Worm (Caenorhabditis elegans) whole organism, L1 larva: ENCODE data around the gene srv-27.

Experiments used
- C04F5.9 ChIP-seq: sonication (generic microtip); optimal IDR thresholded peaks from 2 replicates; lab custom pipeline; 2016; ENCODE audit warnings: missing genetic modification characterization, missing compliant biosample characterization
- C34B4.2 ChIP-seq: sonication (generic microtip); optimal IDR thresholded peaks from 2 replicates; lab custom pipeline; 2017; ENCODE audit warnings: mild to moderate bottlenecking, missing genetic modification characterization, missing compliant biosample characterization
- Y116A8C.19 ChIP-seq: sonication (generic microtip); optimal IDR thresholded peaks from 2 replicates; lab custom pipeline; 2016; ENCODE audit warnings: missing compliant biosample characterization, missing genetic modification characterization, borderline replicate concordance
- ama-1 ChIP-seq: fragments of 150-350 bp; optimal IDR thresholded peaks from 2 replicates; lab custom pipeline; 2014
- blmp-1 ChIP-seq: fragments of 150-350 bp; optimal IDR thresholded peaks from 2 replicates; lab custom pipeline; 2014; ENCODE audit warnings: missing biosample characterization, missing genetic modification characterization
- ceh-8 ChIP-seq: fragments of 200-800 bp; sonication (Bioruptor generic); optimal IDR thresholded peaks from 2 replicates; lab custom pipeline; 2018; ENCODE audit warnings: mild to moderate bottlenecking, missing genetic modification characterization, moderate library complexity, missing compliant biosample characterization
- ceh-82 ChIP-seq, 3 experiments: fragments of 150-350 bp in 1 of 3; sonication (generic microtip) in 2 of 3; optimal IDR thresholded peaks; 2 replicates each; lab custom pipeline; 2014 to 2017; ENCODE audit warnings: missing biosample characterization in 3 of 3, missing genetic modification characterization in 3 of 3
- ces-1 ChIP-seq: fragments of 150-350 bp; optimal IDR thresholded peaks from 2 replicates; lab custom pipeline; 2014; ENCODE audit warnings: missing biosample characterization, missing genetic modification reagents, missing genetic modification characterization
- dpl-1 ChIP-seq, 3 experiments: fragments of 150-350 bp in 2 of 3; sonication (generic microtip) in 1 of 3; optimal IDR thresholded peaks; 2 replicates each; lab custom pipeline; 2014 to 2017; ENCODE audit warnings: missing biosample characterization in 3 of 3, missing genetic modification characterization in 3 of 3, missing genetic modification reagents in 3 of 3
- efl-1 ChIP-seq, 4 experiments: fragments of 150-350 bp; optimal IDR thresholded peaks in 3 of 4; peaks in 1 of 4; 1 replicate in 1 of 4; 2 replicates in 3 of 4; lab custom pipeline; 2014; ENCODE audit warnings: missing biosample characterization in 2 of 4, missing genetic modification characterization in 2 of 4, missing genetic modification reagents in 2 of 4
- efl-3 ChIP-seq: fragments of 200-800 bp; sonication (Bioruptor generic); optimal IDR thresholded peaks from 2 replicates; lab custom pipeline; 2018; ENCODE audit warnings: mild to moderate bottlenecking, missing genetic modification characterization, missing compliant biosample characterization
- egl-27 ChIP-seq, 2 experiments: fragments of 150-350 bp in 1 of 2; sonication (generic microtip); optimal IDR thresholded peaks; 3 replicates each; lab custom pipeline; 2017 to 2018; ENCODE audit warnings: missing biosample characterization in 2 of 2, missing genetic modification characterization in 2 of 2, missing genetic modification reagents in 2 of 2
- elt-2 ChIP-seq: sonication (generic microtip); optimal IDR thresholded peaks from 2 replicates; lab custom pipeline; 2016; ENCODE audit warnings: missing genetic modification characterization, mild to moderate bottlenecking, inconsistent platforms, missing compliant biosample characterization, missing genetic modification reagents
- fkh-4 ChIP-seq: sonication (generic microtip); optimal IDR thresholded peaks from 2 replicates; lab custom pipeline; 2016; ENCODE audit warnings: missing compliant biosample characterization, missing genetic modification characterization, borderline replicate concordance
- hlh-4 ChIP-seq: sonication (generic microtip); optimal IDR thresholded peaks from 2 replicates; lab custom pipeline; 2016; ENCODE audit warnings: mild to moderate bottlenecking, missing genetic modification characterization, missing compliant biosample characterization
- irx-1 ChIP-seq: sonication (generic microtip); optimal IDR thresholded peaks from 2 replicates; lab custom pipeline; 2016; ENCODE audit warnings: missing genetic modification characterization, missing compliant biosample characterization
- isw-1 ChIP-seq: fragments of 200-800 bp; sonication (Bioruptor generic); IDR thresholded peaks from 2 replicates; pipeline ENCODE4 v1.3.6; 2022; ENCODE audit warnings: missing genetic modification characterization, missing compliant biosample characterization
- lin-13 ChIP-seq: fragments of 150-350 bp; optimal IDR thresholded peaks from 2 replicates; lab custom pipeline; 2014; ENCODE audit warnings: missing biosample characterization, missing genetic modification reagents, missing genetic modification characterization
- lin-14 ChIP-seq: fragments of 200-800 bp; sonication (Bioruptor generic); optimal IDR thresholded peaks from 2 replicates; lab custom pipeline; 2018; ENCODE audit warnings: mild to moderate bottlenecking, missing genetic modification characterization, moderate library complexity, missing compliant biosample characterization
- lin-35 ChIP-seq, 2 experiments: fragments of 150-350 bp; optimal IDR thresholded peaks; 2 replicates each; lab custom pipeline; 2014; ENCODE audit warnings: missing biosample characterization in 2 of 2, missing genetic modification characterization in 2 of 2, missing genetic modification reagents in 2 of 2
- lir-3 ChIP-seq: sonication (generic microtip); optimal IDR thresholded peaks from 2 replicates; lab custom pipeline; 2016; ENCODE audit warnings: mild to moderate bottlenecking, missing genetic modification characterization, moderate library complexity, missing compliant biosample characterization; ENCODE audit not compliant: poor library complexity
- lsy-2 ChIP-seq, 2 experiments: fragments of 150-350 bp; optimal IDR thresholded peaks; 2 replicates each; lab custom pipeline; 2014; ENCODE audit warnings: missing biosample characterization in 2 of 2, missing genetic modification characterization in 2 of 2
- mdl-1 ChIP-seq, 2 experiments: fragments of 150-350 bp; optimal IDR thresholded peaks; 2 replicates each; lab custom pipeline; 2014 to 2017; ENCODE audit warnings: missing biosample characterization in 2 of 2, missing genetic modification characterization in 2 of 2, inconsistent platforms in 1 of 2
- mef-2 ChIP-seq: fragments of 150-350 bp; optimal IDR thresholded peaks from 2 replicates; lab custom pipeline; 2014; ENCODE audit warnings: missing biosample characterization, missing genetic modification characterization
- nhr-19 ChIP-seq: fragments of 200-800 bp; sonication (Bioruptor generic); conservative IDR thresholded peaks from 2 replicates; pipeline ENCODE4 v1.3.6; 2022; ENCODE audit warnings: missing genetic modification characterization, missing compliant biosample characterization
- nhr-237 ChIP-seq: fragments of 150-350 bp; optimal IDR thresholded peaks from 2 replicates; lab custom pipeline; 2014; ENCODE audit warnings: missing biosample characterization, missing genetic modification characterization
- nhr-84 ChIP-seq: sonication (generic microtip); optimal IDR thresholded peaks from 2 replicates; lab custom pipeline; 2017; ENCODE audit warnings: missing biosample characterization, missing genetic modification characterization
- snu-23 ChIP-seq: sonication (generic microtip); optimal IDR thresholded peaks from 2 replicates; lab custom pipeline; 2016; ENCODE audit warnings: missing genetic modification characterization, missing compliant biosample characterization
- sox-4 ChIP-seq: sonication (generic microtip); optimal IDR thresholded peaks from 2 replicates; lab custom pipeline; 2016; ENCODE audit warnings: missing genetic modification characterization, missing compliant biosample characterization
- tlp-1 ChIP-seq: fragments of 150-350 bp; optimal IDR thresholded peaks from 2 replicates; lab custom pipeline; 2014; ENCODE audit warnings: missing biosample characterization, missing genetic modification characterization
- unc-86 ChIP-seq: sonication (generic microtip); optimal IDR thresholded peaks from 2 replicates; lab custom pipeline; 2016; ENCODE audit warnings: missing genetic modification characterization, missing compliant biosample characterization
- unc-98 ChIP-seq: fragments of 200-800 bp; sonication (Bioruptor generic); IDR thresholded peaks from 2 replicates; pipeline ENCODE4 v1.3.6; 2022; ENCODE audit warnings: missing genetic modification characterization, missing compliant biosample characterization
- zag-1 ChIP-seq: fragments of 150-350 bp; optimal IDR thresholded peaks from 2 replicates; lab custom pipeline; 2014; ENCODE audit warnings: missing biosample characterization, missing genetic modification characterization
- zip-4 ChIP-seq: fragments of 200-800 bp; sonication (Bioruptor generic); optimal IDR thresholded peaks from 2 replicates; lab custom pipeline; 2018; ENCODE audit warnings: mild to moderate bottlenecking, missing genetic modification characterization, moderate library complexity, missing compliant biosample characterization

srv-27 gene

DNA sequence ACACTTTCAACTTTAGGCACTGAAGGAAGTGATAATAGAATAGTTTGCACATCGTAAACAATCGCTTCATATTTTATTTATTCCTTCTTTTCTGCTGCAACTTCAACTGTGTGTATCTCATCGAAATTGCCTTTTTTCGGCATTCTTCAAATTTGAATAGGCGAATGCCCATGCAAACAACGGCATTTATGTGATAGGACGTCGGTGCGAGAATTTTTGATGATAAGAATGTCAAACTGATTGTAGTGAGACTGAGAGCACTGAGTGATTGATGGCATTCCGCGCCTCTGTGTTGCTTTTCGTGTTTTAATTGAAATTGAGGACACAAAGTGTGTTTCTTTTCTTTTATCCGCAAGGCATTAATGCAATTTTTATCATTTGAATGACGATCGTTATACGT lies 32.6 kb upstream of the srv-27 start:
- TF ChIP-seq zip-4 (GFP tag; lab: Kevin White, UChicago), result no peak
- TF ChIP-seq lin-13 (GFP tag; lab: Kevin White, UChicago), result no peak
- TF ChIP-seq C04F5.9 (tag; lab: Kevin White, UChicago), result no peak
- TF ChIP-seq lin-14 (GFP tag; lab: Kevin White, UChicago), result peak; percentile 26
- no peak for TF ChIP-seq mef-2 (tag; lab: Kevin White, UChicago)
- TF ChIP-seq elt-2 (tag; lab: Kevin White, UChicago), result peak; percentile 12
- TF ChIP-seq ceh-82 (tag; optimal IDR thresholded peaks at IDR 0.05; lab: Kevin White, UChicago), result no peak

DNA sequence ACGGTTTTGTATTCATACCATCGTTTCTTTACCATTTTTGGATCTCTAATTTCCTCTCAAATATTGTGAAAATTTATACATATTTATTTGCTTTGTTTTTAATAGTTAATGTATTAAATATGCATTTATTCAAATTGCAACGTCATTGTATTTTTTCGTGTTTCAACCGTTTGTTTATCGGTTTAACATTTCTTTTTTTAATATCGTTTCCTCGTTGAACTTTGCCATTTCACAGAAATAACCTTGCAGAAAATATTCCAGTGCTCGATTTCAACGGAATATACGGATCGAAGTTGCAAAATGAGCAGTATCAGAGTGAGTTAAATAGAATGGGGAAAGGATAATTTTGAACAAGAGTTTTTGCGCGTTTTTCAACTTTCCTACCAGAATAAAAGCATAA lies 31.2 kb upstream of the srv-27 start, which contains the start of gene seu-1:
TSS of gene seu-1 (plus strand) at position 301 of the 400 bp plus-strand sequence.
- no peak for TF ChIP-seq C34B4.2
- no peak for TF ChIP-seq efl-1 (optimal IDR thresholded peaks at IDR 0.05; lab: Kevin White, UChicago)
- peak in 1 of 2 experiments; percentile 65 for TF ChIP-seq efl-1 (GFP tag; optimal IDR thresholded peaks at IDR 0.05 in 1 of 2; lab: Kevin White, UChicago)

ce11 chrIV:6328198-6328597 lies 30.0 kb upstream of the srv-27 start:
- no peak for TF ChIP-seq mdl-1 (tag; optimal IDR thresholded peaks at IDR 0.05; lab: Kevin White, UChicago)
- TF ChIP-seq ama-1 (lab: Kevin White, UChicago), result no peak
- TF ChIP-seq hlh-4 (tag; lab: Kevin White, UChicago), result no peak
- TF ChIP-seq sox-4, result no peak
- no peak for TF ChIP-seq dpl-1 (GFP tag; optimal IDR thresholded peaks at IDR 0.05; lab: Kevin White, UChicago)
- no peak for TF ChIP-seq Y116A8C.19 (tag; lab: Kevin White, UChicago)
- no peak for TF ChIP-seq efl-3 (GFP tag; lab: Kevin White, UChicago)
- TF ChIP-seq nhr-84 (tag; lab: Kevin White, UChicago), result no peak
- TF ChIP-seq unc-86, result no peak
- no peak for TF ChIP-seq nhr-237
- TF ChIP-seq lir-3 (tag; lab: Kevin White, UChicago), result no peak
- TF ChIP-seq snu-23 (GFP tag; lab: Kevin White, UChicago), result no peak
- TF ChIP-seq ces-1, result no peak
- no peak for TF ChIP-seq lin-14 (GFP tag; lab: Kevin White, UChicago)

DNA sequence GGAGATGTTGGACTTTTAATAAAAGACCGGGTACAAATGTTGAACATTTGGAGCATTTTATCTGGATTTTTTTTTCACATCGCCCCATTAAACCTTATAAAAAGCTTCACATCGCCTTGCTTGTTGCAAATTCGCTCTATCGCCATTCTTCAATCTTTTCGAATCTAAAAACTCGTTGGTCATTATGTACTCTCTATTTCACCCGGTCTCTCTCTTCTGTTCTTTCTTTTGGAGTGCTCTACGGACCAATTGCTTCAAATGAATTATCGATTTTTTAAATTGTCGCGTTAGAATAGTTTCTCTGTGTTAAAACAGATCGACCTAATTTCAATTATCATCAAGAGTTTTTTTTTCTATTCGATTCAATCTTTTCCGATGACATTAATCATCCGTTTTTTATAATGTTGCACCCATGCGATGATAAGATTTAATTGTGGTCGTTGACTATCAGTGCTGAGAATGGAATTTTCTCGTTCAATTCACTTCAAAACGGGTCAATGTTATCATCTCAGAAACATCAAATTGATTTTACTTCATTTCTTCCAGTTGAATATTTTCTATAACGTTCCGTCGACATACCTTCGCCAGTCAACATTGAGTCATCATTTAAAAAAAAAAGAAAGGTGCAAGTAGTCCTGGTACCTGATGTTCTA lies 29.3 kb upstream of the srv-27 start:
- peak; percentile 44 for TF ChIP-seq lin-14 (GFP tag; lab: Kevin White, UChicago)
- no peak for TF ChIP-seq isw-1 (GFP tag; lab: Robert Waterston, UW)
- TF ChIP-seq tlp-1 (tag; lab: Kevin White, UChicago), result no peak
- no peak for TF ChIP-seq nhr-19 (GFP tag; lab: Robert Waterston, UW)
- peak; percentile 21 for TF ChIP-seq blmp-1 (tag; lab: Kevin White, UChicago)
- TF ChIP-seq zag-1, result no peak
- no peak for TF ChIP-seq irx-1
- peak in 1 of 2 experiments; percentile 65 for TF ChIP-seq lsy-2 (tag; optimal IDR thresholded peaks at IDR 0.05; lab: Kevin White, UChicago)
- TF ChIP-seq egl-27 (tag; optimal IDR thresholded peaks at IDR 0.05; lab: Kevin White, UChicago), result no peak
- TF ChIP-seq ceh-8 (GFP tag; lab: Kevin White, UChicago), result no peak
- peak; percentile 9 to 26 for TF ChIP-seq efl-1 (optimal IDR thresholded peaks at IDR 0.05; lab: Kevin White, UChicago)
- peak; percentile 29 to 92 for TF ChIP-seq efl-1 (GFP tag; optimal IDR thresholded peaks at IDR 0.05 in 1 of 2; lab: Kevin White, UChicago)
- TF ChIP-seq fkh-4 (tag; lab: Kevin White, UChicago), result no peak
- TF ChIP-seq lin-35 (GFP tag; optimal IDR thresholded peaks at IDR 0.05; lab: Kevin White, UChicago), result peak; percentile 12 to 32
- TF ChIP-seq unc-98, result no peak
- TF ChIP-seq elt-2 (tag; lab: Kevin White, UChicago), result peak; percentile 5
- peak in 1 of 3 experiments; percentile 43 for TF ChIP-seq dpl-1 (GFP tag; optimal IDR thresholded peaks at IDR 0.05; lab: Kevin White, UChicago)
- TF ChIP-seq, all 84 proteins: peak for 7
